Worm (Caenorhabditis elegans): Measurements from ENCODE around the gene fbxb-53.

- TF ChIP-seq F10B5.3 (tag; optimal IDR thresholded peaks at IDR 0.05) (no peak), ZK546.5 (tag; optimal IDR thresholded peaks at IDR 0.05) (no peak), hlh-30 (tag; optimal IDR thresholded peaks at IDR 0.05; ENCODE audit: insufficient read depth) (no peak), unc-130 (GFP tag; optimal IDR thresholded peaks at IDR 0.05) (no peak), ceh-82 (tag; optimal IDR thresholded peaks at IDR 0.05) (no peak), nhr-11 (tag; optimal IDR thresholded peaks at IDR 0.05) (no peak), lin-1 (GFP tag; IDR thresholded peaks at IDR 0.05) (no peak), aha-1 (tag) (no peak)
Measured at ce11 chrII:1806358-1806757, 49.7 kb downstream of the fbxb-53 start, which contains the start of gene C08F1.12.
